Fruit fly (Drosophila melanogaster): ENCODE measurements around the gene Srp19.

DNA sequence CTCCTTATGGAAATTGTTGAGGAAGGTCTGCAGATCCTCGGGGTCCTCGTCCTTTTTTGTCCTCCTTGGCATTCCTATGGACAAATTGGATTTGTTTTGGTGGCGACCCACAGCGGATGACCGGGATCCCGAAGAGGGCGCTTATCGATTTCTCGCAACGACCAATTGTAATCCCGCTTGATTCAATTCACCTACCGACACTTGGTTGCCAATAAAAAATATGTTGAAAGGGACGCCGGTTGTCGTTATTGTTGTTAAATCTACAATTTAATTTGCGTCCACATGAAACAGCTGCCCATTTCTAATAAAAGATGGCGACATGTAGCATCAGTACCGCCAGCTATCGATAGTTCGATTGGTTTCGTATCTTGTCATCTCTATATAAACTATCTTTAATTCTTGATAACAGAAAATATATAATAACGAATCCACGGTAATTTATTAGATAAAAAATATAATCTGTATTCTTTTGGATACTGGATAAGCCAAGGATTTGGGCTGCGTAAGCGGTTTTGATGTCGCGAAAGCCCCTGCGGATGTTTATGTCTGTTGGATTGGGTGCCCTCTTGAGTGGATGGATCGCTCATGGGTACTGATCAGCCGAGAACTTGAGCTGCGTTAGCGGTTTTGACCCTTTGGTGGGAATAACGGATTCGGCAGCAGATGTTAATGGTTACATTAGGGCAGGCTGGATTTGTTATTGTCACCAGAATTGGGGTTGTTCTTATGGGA, 8.7 kb upstream of the Srp19 start, which contains the start of gene CTCF:
- TF ChIP-seq psq (optimal IDR thresholded peaks at IDR 0.05), result no peak
- TF ChIP-seq pan (optimal IDR thresholded peaks at IDR 0.05), result no peak
- TF ChIP-seq Dll (optimal IDR thresholded peaks at IDR 0.05), result no peak

Measured in whole organism.